Fruit fly (Drosophila melanogaster) whole organism, embryonic: ENCODE results near the gene CG8420.

Source experiments
- ATbp ChIP-seq: fragments of 200-800 bp; sonication (Bioruptor generic); optimal IDR thresholded peaks from 2 replicates; lab custom pipeline; 2017; ENCODE audit warnings: missing biosample characterization, mild to moderate bottlenecking, missing genetic modification characterization, missing genetic modification reagents
- CG10147 ChIP-seq: fragments of 200-800 bp; sonication (Bioruptor generic); optimal IDR thresholded peaks from 2 replicates; lab custom pipeline; 2019; ENCODE audit warnings: missing biosample characterization, mild to moderate bottlenecking, missing genetic modification characterization, moderate library complexity
- CG14441 ChIP-seq: fragments of 200-800 bp; sonication (Bioruptor generic); IDR thresholded peaks from 2 replicates; pipeline ENCODE4 v1.3.6; 2022; ENCODE audit warnings: missing biosample characterization, missing genetic modification characterization
- CG14667 ChIP-seq: fragments of 200-800 bp; sonication (Bioruptor generic); IDR thresholded peaks from 2 replicates; pipeline ENCODE4 v1.3.6; 2022; ENCODE audit warnings: missing biosample characterization, missing genetic modification characterization
- CG1603 ChIP-seq: fragments of 200-800 bp; sonication (Bioruptor generic); optimal IDR thresholded peaks from 2 replicates; lab custom pipeline; 2019; ENCODE audit warnings: missing biosample characterization, mild to moderate bottlenecking, missing genetic modification characterization, moderate library complexity
- CG16779 ChIP-seq: fragments of 200-800 bp; sonication (Bioruptor generic); IDR thresholded peaks from 2 replicates; pipeline ENCODE4 v1.3.6; 2022; ENCODE audit warnings: missing biosample characterization, missing genetic modification characterization
- CG17829 ChIP-seq: fragments of 200-800 bp; optimal IDR thresholded peaks from 2 replicates; lab custom pipeline; 2019; ENCODE audit warnings: missing biosample characterization, mild to moderate bottlenecking, missing genetic modification characterization, moderate library complexity
- CG2120 ChIP-seq: fragments of 200-800 bp; sonication (Bioruptor generic); optimal IDR thresholded peaks from 3 replicates; lab custom pipeline; 2016; ENCODE audit warnings: missing biosample characterization, missing genetic modification characterization
- CG2199 ChIP-seq: fragments of 200-800 bp; sonication (Bioruptor generic); IDR thresholded peaks from 3 replicates; pipeline ENCODE4 v1.3.6; 2022; ENCODE audit warnings: missing biosample characterization, missing genetic modification characterization
- CG2712 ChIP-seq: fragments of 200-800 bp; optimal IDR thresholded peaks from 3 replicates; lab custom pipeline; 2019; ENCODE audit warnings: missing biosample characterization, mild to moderate bottlenecking, missing genetic modification characterization, moderate library complexity
- CG2875 ChIP-seq: fragments of 200-800 bp; sonication (Bioruptor generic); optimal IDR thresholded peaks from 2 replicates; lab custom pipeline; 2017; ENCODE audit warnings: missing biosample characterization, mild to moderate bottlenecking, missing genetic modification characterization, missing genetic modification reagents
- CG2889 ChIP-seq: fragments of 200-800 bp; sonication (Bioruptor generic); IDR thresholded peaks from 3 replicates; pipeline ENCODE4 v1.3.6; 2022; ENCODE audit warnings: missing biosample characterization, missing genetic modification characterization
- CG32767 ChIP-seq: fragments of 200-800 bp; sonication (Bioruptor generic); IDR thresholded peaks from 2 replicates; pipeline ENCODE4 v1.3.6; 2022; ENCODE audit warnings: missing biosample characterization, missing genetic modification characterization
- CG34422 ChIP-seq: fragments of 200-800 bp; sonication (Bioruptor generic); IDR thresholded peaks from 3 replicates; pipeline ENCODE4 v1.3.6; 2022; ENCODE audit warnings: missing biosample characterization, missing genetic modification characterization
- CG4424 ChIP-seq: fragments of 200-800 bp; sonication (Bioruptor generic); optimal IDR thresholded peaks from 3 replicates; lab custom pipeline; 2016; ENCODE audit warnings: missing biosample characterization, missing genetic modification characterization
- CG4854 ChIP-seq: fragments of 200-800 bp; sonication (Bioruptor generic); optimal IDR thresholded peaks from 2 replicates; lab custom pipeline; 2016; ENCODE audit warnings: missing biosample characterization, missing genetic modification characterization, inconsistent platforms
- CG6272 ChIP-seq: fragments of 200-800 bp; sonication (Bioruptor generic); IDR thresholded peaks from 2 replicates; pipeline ENCODE4 v1.3.6; 2022; ENCODE audit warnings: missing biosample characterization, missing genetic modification characterization
- CG6654 ChIP-seq: fragments of 200-800 bp; sonication (Bioruptor generic); optimal IDR thresholded peaks from 2 replicates; lab custom pipeline; 2017; ENCODE audit warnings: missing biosample characterization, mild to moderate bottlenecking, missing genetic modification characterization
- CG6765 ChIP-seq: fragments of 200-800 bp; sonication (Bioruptor generic); optimal IDR thresholded peaks from 3 replicates; lab custom pipeline; 2017; ENCODE audit warnings: missing biosample characterization, mild to moderate bottlenecking, missing genetic modification characterization
- CG6791 ChIP-seq: fragments of 200-800 bp; sonication (Bioruptor generic); IDR thresholded peaks from 3 replicates; pipeline ENCODE4 v1.3.6; 2022; ENCODE audit warnings: missing biosample characterization, missing genetic modification characterization; ENCODE audit not compliant: partially characterized antibody
- CG8478 ChIP-seq: fragments of >200 bp; optimal IDR thresholded peaks from 2 replicates; lab custom pipeline; 2018
- D19A ChIP-seq: fragments of 200-800 bp; optimal IDR thresholded peaks from 3 replicates; lab custom pipeline; 2019; ENCODE audit warnings: missing biosample characterization, mild to moderate bottlenecking, missing genetic modification characterization, moderate library complexity
- D19B ChIP-seq: fragments of 200-800 bp; sonication (Bioruptor generic); optimal IDR thresholded peaks from 2 replicates; lab custom pipeline; 2017; ENCODE audit warnings: missing biosample characterization, mild to moderate bottlenecking, missing genetic modification characterization
- Dbx ChIP-seq: fragments of 200-800 bp; sonication (Bioruptor generic); IDR thresholded peaks from 3 replicates; pipeline ENCODE4 v1.3.6; 2022; ENCODE audit warnings: missing biosample characterization, missing genetic modification characterization
- Dek ChIP-seq: fragments of 200-800 bp; sonication (Bioruptor generic); optimal IDR thresholded peaks from 3 replicates; lab custom pipeline; 2019; ENCODE audit warnings: missing biosample characterization, mild to moderate bottlenecking, missing genetic modification characterization, moderate library complexity
- Hr51 ChIP-seq, 2 experiments: fragments of 200-800 bp; sonication (Bioruptor generic); optimal IDR thresholded peaks; 2 replicates in 1 of 2; 3 replicates in 1 of 2; lab custom pipeline; 2016 to 2018; ENCODE audit warnings: missing biosample characterization in 2 of 2, missing genetic modification characterization in 2 of 2, mild to moderate bottlenecking in 1 of 2, moderate library complexity in 1 of 2
- Lim3 ChIP-seq: fragments of 200-800 bp; sonication (Bioruptor generic); IDR thresholded peaks from 2 replicates; pipeline ENCODE4 v1.3.6; 2022; ENCODE audit warnings: missing biosample characterization, missing genetic modification characterization
- MESR4 ChIP-seq: fragments of 200-800 bp; sonication (Bioruptor generic); optimal IDR thresholded peaks from 2 replicates; lab custom pipeline; 2018; ENCODE audit warnings: missing biosample characterization, mild to moderate bottlenecking, missing genetic modification characterization, moderate library complexity
- Ptx1 ChIP-seq: fragments of 200-800 bp; sonication (Bioruptor generic); IDR thresholded peaks from 2 replicates; pipeline ENCODE4 v1.3.6; 2022; ENCODE audit warnings: missing biosample characterization, missing genetic modification characterization
- Ravus ChIP-seq: fragments of 200-800 bp; sonication (Bioruptor generic); IDR thresholded peaks from 2 replicates; pipeline ENCODE4 v1.3.6; 2022; ENCODE audit warnings: missing biosample characterization, missing genetic modification characterization
- Vsx1 ChIP-seq: fragments of 200-800 bp; sonication (Bioruptor generic); optimal IDR thresholded peaks from 2 replicates; lab custom pipeline; 2017; ENCODE audit warnings: missing biosample characterization, mild to moderate bottlenecking, missing genetic modification characterization, missing genetic modification reagents
- cas ChIP-seq: fragments of 200-800 bp; sonication (Bioruptor generic); IDR thresholded peaks from 2 replicates; pipeline ENCODE4 v1.3.6; 2022; ENCODE audit warnings: missing biosample characterization, missing genetic modification characterization
- cg ChIP-seq: fragments of 200-800 bp; sonication (Bioruptor generic); optimal IDR thresholded peaks from 3 replicates; lab custom pipeline; 2019; ENCODE audit warnings: missing biosample characterization, mild to moderate bottlenecking, missing genetic modification characterization, moderate library complexity
- ci ChIP-seq: fragments of 200-800 bp; sonication (Bioruptor generic); IDR thresholded peaks from 3 replicates; pipeline ENCODE4 v1.3.6; 2022; ENCODE audit warnings: missing biosample characterization, missing genetic modification characterization
- dimm ChIP-seq: fragments of 200-800 bp; sonication (Bioruptor generic); IDR thresholded peaks from 2 replicates; pipeline ENCODE4 v1.3.6; 2022; ENCODE audit warnings: missing biosample characterization, missing genetic modification characterization
- ems ChIP-seq: fragments of 200-800 bp; sonication (Bioruptor generic); optimal IDR thresholded peaks from 3 replicates; lab custom pipeline; 2016; ENCODE audit warnings: missing biosample characterization, missing genetic modification characterization
- ftz-f1 ChIP-seq: fragments of 200-800 bp; sonication (Bioruptor generic); optimal IDR thresholded peaks from 2 replicates; lab custom pipeline; 2016; ENCODE audit warnings: missing biosample characterization, missing genetic modification characterization
- gsb ChIP-seq: fragments of 200-800 bp; sonication (Bioruptor generic); IDR thresholded peaks from 2 replicates; pipeline ENCODE4 v1.3.6; 2022; ENCODE audit warnings: missing biosample characterization, missing genetic modification characterization
- kah ChIP-seq: fragments of 200-800 bp; sonication (Bioruptor generic); optimal IDR thresholded peaks from 2 replicates; lab custom pipeline; 2018; ENCODE audit warnings: missing biosample characterization, mild to moderate bottlenecking, missing genetic modification characterization
- lilli ChIP-seq: fragments of 200-800 bp; sonication (Bioruptor generic); optimal IDR thresholded peaks from 3 replicates; lab custom pipeline; 2016; ENCODE audit warnings: missing biosample characterization, missing genetic modification characterization
- mam ChIP-seq: fragments of 200-800 bp; sonication (Bioruptor generic); optimal IDR thresholded peaks from 3 replicates; lab custom pipeline; 2016; ENCODE audit warnings: missing biosample characterization, missing genetic modification characterization
- peb ChIP-seq: fragments of 200-800 bp; sonication (Bioruptor generic); IDR thresholded peaks from 2 replicates; pipeline ENCODE4 v1.3.6; 2022; ENCODE audit warnings: missing biosample characterization, missing genetic modification characterization
- pzg ChIP-seq: fragments of 200-800 bp; sonication (Bioruptor generic); optimal IDR thresholded peaks from 3 replicates; lab custom pipeline; 2018; ENCODE audit warnings: missing biosample characterization, mild to moderate bottlenecking, missing genetic modification characterization, moderate library complexity
- ranshi ChIP-seq: fragments of 200-800 bp; sonication (Bioruptor generic); IDR thresholded peaks from 2 replicates; pipeline ENCODE4 v1.3.6; 2022; ENCODE audit warnings: missing biosample characterization, missing genetic modification characterization
- ro ChIP-seq: fragments of 200-800 bp; sonication (Bioruptor generic); IDR thresholded peaks from 2 replicates; pipeline ENCODE4 v1.3.6; 2022; ENCODE audit warnings: missing biosample characterization, missing genetic modification characterization
- sim ChIP-seq: fragments of 200-800 bp; sonication (Bioruptor generic); IDR thresholded peaks from 2 replicates; pipeline ENCODE4 v1.3.6; 2022; ENCODE audit warnings: missing biosample characterization, missing genetic modification characterization
- so ChIP-seq: fragments of 200-800 bp; sonication (Bioruptor generic); IDR thresholded peaks from 3 replicates; pipeline ENCODE4 v1.3.6; 2022; ENCODE audit warnings: missing biosample characterization, missing genetic modification characterization
- ssp ChIP-seq: fragments of 200-800 bp; sonication (Bioruptor generic); IDR thresholded peaks from 2 replicates; pipeline ENCODE4 v1.3.6; 2022; ENCODE audit warnings: missing biosample characterization, missing genetic modification characterization
- ttk ChIP-seq: fragments of 200-800 bp; sonication (Bioruptor generic); IDR thresholded peaks from 2 replicates; pipeline ENCODE4 v2.1.2; 2022; ENCODE audit warnings: missing biosample characterization, missing genetic modification characterization
- vfl ChIP-seq: fragments of 200-800 bp; sonication (Bioruptor generic); optimal IDR thresholded peaks from 2 replicates; lab custom pipeline; 2016; ENCODE audit warnings: missing biosample characterization, missing genetic modification characterization
- zfh1 ChIP-seq: fragments of 200-800 bp; sonication (Bioruptor generic); IDR thresholded peaks from 3 replicates; pipeline ENCODE4 v1.3.6; 2022; ENCODE audit warnings: missing biosample characterization, missing genetic modification characterization
- zfh2 ChIP-seq: fragments of 200-800 bp; sonication (Bioruptor generic); optimal IDR thresholded peaks from 2 replicates; lab custom pipeline; 2016; ENCODE audit warnings: missing biosample characterization, missing genetic modification characterization

The CG8420 gene

dm6 chr3R:9227330-9227729, 19.1 kb upstream of the CG8420 start (continued):
- peak; percentile 63 for TF ChIP-seq D19A
- peak; percentile 18 for TF ChIP-seq CG17829 (tag; lab: Kevin White, UChicago)
- TF ChIP-seq vfl, result peak; percentile 32
- peak; percentile 69 for TF ChIP-seq CG32767 (GFP tag; lab: Robert Waterston, UW)
- peak; percentile 4 for TF ChIP-seq CG2875
- TF ChIP-seq Dbx (GFP tag; lab: Robert Waterston, UW), result peak; percentile 81
- peak; percentile 61 for TF ChIP-seq gsb (GFP tag; lab: Robert Waterston, UW)
- peak; percentile 71 for TF ChIP-seq CG4424 (GFP tag; lab: Kevin White, UChicago)
- TF ChIP-seq zfh2 (GFP tag; lab: Kevin White, UChicago), result peak; percentile 29
- peak; percentile 70 for TF ChIP-seq CG10147 (GFP tag; lab: Kevin White, UChicago)
- 0 out of 2 replicates have a peak, but pooled peaks have one; percentile 31 for TF ChIP-seq sim
- TF ChIP-seq CG1603 (tag; lab: Kevin White, UChicago), result peak; percentile 8
- TF ChIP-seq CG8478 (lab: Kevin White, UChicago), result no peak
- peak; percentile 29 for TF ChIP-seq CG6654 (GFP tag; lab: Kevin White, UChicago)
- no peak for TF ChIP-seq CG4854 (GFP tag; lab: Kevin White, UChicago)
- TF ChIP-seq CG6272, result peak; percentile 73
- TF ChIP-seq Hr51 (GFP tag; optimal IDR thresholded peaks at IDR 0.05; lab: Kevin White, UChicago), result peak; percentile 1 to 87
- TF ChIP-seq kah, result no peak
- peak; percentile 85 for TF ChIP-seq CG14441
- peak; percentile 46 for TF ChIP-seq CG6765 (GFP tag; lab: Kevin White, UChicago)
- peak; percentile 24 for TF ChIP-seq mam (GFP tag; lab: Kevin White, UChicago)
- TF ChIP-seq MESR4 (GFP tag; lab: Kevin White, UChicago), result no peak
- peak; percentile 81 for TF ChIP-seq ranshi (GFP tag; lab: Robert Waterston, UW)
- peak; percentile 75 for TF ChIP-seq CG2712 (tag; lab: Kevin White, UChicago)
- no peak for TF ChIP-seq cg
- peak; percentile 57; the same call in 1 of the 3 replicates for TF ChIP-seq zfh1
- TF ChIP-seq Vsx1 (GFP tag; lab: Kevin White, UChicago), result no peak
- TF ChIP-seq ci (GFP tag; lab: Robert Waterston, UW), result peak; percentile 38; the same call in 2 of the 3 replicates
- TF ChIP-seq peb (GFP tag; lab: Robert Waterston, UW), result no peak
- 0 out of 2 replicates have a peak, but pooled peaks have one; percentile 16 for TF ChIP-seq dimm (GFP tag; lab: Robert Waterston, UW)
- TF ChIP-seq Ravus (GFP tag; lab: Robert Waterston, UW), result peak; percentile 51
- TF ChIP-seq CG2120 (GFP tag; lab: Kevin White, UChicago), result peak; percentile 79
- peak; percentile 83 for TF ChIP-seq CG34422 (GFP tag; lab: Robert Waterston, UW)
- peak; percentile 56; the same call in 1 of the 2 replicates for TF ChIP-seq ttk (GFP tag; lab: Robert Waterston, UW)
- no peak for TF ChIP-seq ftz-f1 (GFP tag; lab: Kevin White, UChicago)
- TF ChIP-seq ro (GFP tag; lab: Robert Waterston, UW), result no peak
- TF ChIP-seq Lim3 (GFP tag; lab: Robert Waterston, UW), result 0 out of 2 replicates have a peak, but pooled peaks have one; percentile 20
- peak; percentile 26 for TF ChIP-seq ATbp (GFP tag; lab: Kevin White, UChicago)
- TF ChIP-seq Dek, result peak; percentile 84
- no peak for TF ChIP-seq CG6791 (GFP tag; lab: Robert Waterston, UW)
- TF ChIP-seq D19B, result peak; percentile 84
- peak; percentile 63 for TF ChIP-seq ssp (GFP tag; lab: Robert Waterston, UW)
- no peak for TF ChIP-seq pzg (GFP tag; lab: Kevin White, UChicago)
- TF ChIP-seq ems, result peak; percentile 55
- peak; percentile 67 for TF ChIP-seq CG14667 (GFP tag; lab: Robert Waterston, UW)
- peak; percentile 63 for TF ChIP-seq lilli
- TF ChIP-seq CG2199, result no peak
- peak; percentile 58; the same call in 2 of the 3 replicates for TF ChIP-seq CG2889 (GFP tag; lab: Robert Waterston, UW)
- peak; percentile 86 for TF ChIP-seq Ptx1 (GFP tag; lab: Robert Waterston, UW)
- peak; percentile 55; the same call in 1 of the 2 replicates for TF ChIP-seq CG16779
- peak; percentile 63; the same call in 1 of the 3 replicates for TF ChIP-seq so
- TF ChIP-seq cas (GFP tag; lab: Robert Waterston, UW), result peak; percentile 73
